Fruit fly (Drosophila melanogaster): Measurements from ENCODE around the gene CG14810.
A peak's percentile ranks its signal among the peaks of the same experiment; 100 is the strongest.

CG14810 gene

dm6 chrX:1830396-1831218 is 10.5 kb upstream of the CG14810 start:
- peak; percentile 96 for TF ChIP-seq Dbx (GFP tag; IDR thresholded peaks at IDR 0.05)
- TF ChIP-seq Awh (GFP tag; IDR thresholded peaks at IDR 0.05): peak; percentile 98
- no peak for TF ChIP-seq CG8478 (optimal IDR thresholded peaks at IDR 0.05)
- TF ChIP-seq chm (GFP tag; IDR thresholded peaks at IDR 0.05): peak; percentile 97
- TF ChIP-seq CG32772 (GFP tag; IDR thresholded peaks at IDR 0.05): peak; percentile 96
- TF ChIP-seq sens (GFP tag): peak; percentile 98
- peak; percentile 59; the same call in 1 of the 2 replicates for TF ChIP-seq crol (GFP tag; IDR thresholded peaks at IDR 0.05)
- TF ChIP-seq Bgb (GFP tag; IDR thresholded peaks at IDR 0.05; ENCODE audit: partially characterized antibody): peak; percentile 54
- peak; percentile 78 for TF ChIP-seq YL-1 (GFP tag; optimal IDR thresholded peaks at IDR 0.05)
- TF ChIP-seq NC2α (GFP tag; optimal IDR thresholded peaks at IDR 0.05): peak; percentile 86
- peak; percentile 98 for TF ChIP-seq H15 (GFP tag; IDR thresholded peaks at IDR 0.05)
- peak; percentile 97 for TF ChIP-seq esg (GFP tag; conservative IDR thresholded peaks at IDR 0.05)
- peak; percentile 96 for TF ChIP-seq tap (tag; optimal IDR thresholded peaks at IDR 0.05)
- TF ChIP-seq CG34376 (GFP tag; optimal IDR thresholded peaks at IDR 0.05): peak; percentile 95
- no peak for TF ChIP-seq sna (GFP tag; IDR thresholded peaks at IDR 0.05; ENCODE audit: partially characterized antibody)
- peak; percentile 80 for TF ChIP-seq CG30431 (GFP tag; optimal IDR thresholded peaks at IDR 0.05)
- peak; percentile 92 for TF ChIP-seq gsb-n (tag; optimal IDR thresholded peaks at IDR 0.05)
- TF ChIP-seq CG34422 (GFP tag; IDR thresholded peaks at IDR 0.05): peak; percentile 98
- no peak for TF ChIP-seq zen2 (GFP tag; IDR thresholded peaks at IDR 0.05; ENCODE audit: partially characterized antibody)
- peak; percentile 93 for TF ChIP-seq eyg (GFP tag; optimal IDR thresholded peaks at IDR 0.05)
- TF ChIP-seq MESR4 (GFP tag; optimal IDR thresholded peaks at IDR 0.05): peak; percentile 58
- no peak for TF ChIP-seq hbn (GFP tag; IDR thresholded peaks at IDR 0.05; ENCODE audit: partially characterized antibody)
- peak; percentile 94 for TF ChIP-seq CG10147 (GFP tag; optimal IDR thresholded peaks at IDR 0.05)
- peak; percentile 92 for TF ChIP-seq Mad (GFP tag; optimal IDR thresholded peaks at IDR 0.05)
- TF ChIP-seq Xbp1 (GFP tag; optimal IDR thresholded peaks at IDR 0.05): peak; percentile 93
- peak; percentile 95 for TF ChIP-seq peb (GFP tag; IDR thresholded peaks at IDR 0.05)
- peak; percentile 95 for TF ChIP-seq CG32767 (GFP tag; IDR thresholded peaks at IDR 0.05)
- TF ChIP-seq Xrp1 (GFP tag; IDR thresholded peaks at IDR 0.05): peak; percentile 97
- TF ChIP-seq slbo (GFP tag; IDR thresholded peaks at IDR 0.05): peak; percentile 98
- TF ChIP-seq Dll (GFP tag; IDR thresholded peaks at IDR 0.05; ENCODE audit: partially characterized antibody): 0 out of 4 replicates have a peak, but pooled peaks have one; percentile 18
- peak; percentile 88 for TF ChIP-seq Nf-YC (tag; optimal IDR thresholded peaks at IDR 0.05)
- TF ChIP-seq gcm (GFP tag; optimal IDR thresholded peaks at IDR 0.05): peak; percentile 94
- peak; percentile 92 for TF ChIP-seq CG4328 (GFP tag; optimal IDR thresholded peaks at IDR 0.05)
- no peak for TF ChIP-seq sc (optimal IDR thresholded peaks at IDR 0.05)
- peak; percentile 89 for TF ChIP-seq sc (GFP tag; optimal IDR thresholded peaks at IDR 0.05)
- TF ChIP-seq CG31224 (GFP tag; IDR thresholded peaks at IDR 0.05): peak; percentile 92
- peak; percentile 92 for TF ChIP-seq wor (GFP tag; IDR thresholded peaks at IDR 0.05)
- peak; percentile 94 for TF ChIP-seq seq (GFP tag; IDR thresholded peaks at IDR 0.05)
- TF ChIP-seq CG1529 (GFP tag; optimal IDR thresholded peaks at IDR 0.05): peak; percentile 88
- peak; percentile 90 for TF ChIP-seq CG12299 (tag; optimal IDR thresholded peaks at IDR 0.05)
- peak; percentile 74 for TF ChIP-seq Doc2 (GFP tag; IDR thresholded peaks at IDR 0.05)
- peak; percentile 90 for TF ChIP-seq CG13123 (GFP tag; optimal IDR thresholded peaks at IDR 0.05)
- TF ChIP-seq Gsc (GFP tag; IDR thresholded peaks at IDR 0.05): peak; percentile 89
- TF ChIP-seq CG12744 (GFP tag; optimal IDR thresholded peaks at IDR 0.05): peak; percentile 94
- TF ChIP-seq onecut (GFP tag; IDR thresholded peaks at IDR 0.05): peak; percentile 92
- peak; percentile 82 for TF ChIP-seq Ets97D (GFP tag; optimal IDR thresholded peaks at IDR 0.05)
- peak; percentile 74 for TF ChIP-seq ac (GFP tag; optimal IDR thresholded peaks at IDR 0.05)
- TF ChIP-seq ftz-f1 (GFP tag; optimal IDR thresholded peaks at IDR 0.05): peak; percentile 36
- TF ChIP-seq CG13775 (GFP tag; optimal IDR thresholded peaks at IDR 0.05): peak; percentile 92
- no peak for TF ChIP-seq hkb (optimal IDR thresholded peaks at IDR 0.05)
- TF ChIP-seq hkb (GFP tag; IDR thresholded peaks at IDR 0.05): peak; percentile 98

Measured in whole organism, embryonic.